Fruit fly (Drosophila melanogaster) whole organism, prepupa: ENCODE data around the gene Atet.

Source experiments
- Blimp-1 ChIP-seq: fragments of 200-800 bp; sonication (Bioruptor generic); optimal IDR thresholded peaks from 3 replicates; lab custom pipeline; 2017; ENCODE audit warnings: missing biosample characterization, missing genetic modification characterization, mild to moderate bottlenecking, moderate library complexity, missing genetic modification reagents
- CG10669 ChIP-seq: fragments of 200-800 bp; sonication (Bioruptor generic); optimal IDR thresholded peaks from 3 replicates; lab custom pipeline; 2018; ENCODE audit warnings: missing biosample characterization, mild to moderate bottlenecking, missing genetic modification characterization, moderate library complexity
- CG11294 ChIP-seq: fragments of 200-800 bp; sonication (Bioruptor generic); IDR thresholded peaks from 2 replicates; pipeline ENCODE4 v1.3.6; 2022; ENCODE audit warnings: missing biosample characterization, missing genetic modification characterization
- CG11762 ChIP-seq: fragments of 200-800 bp; sonication (Bioruptor generic); optimal IDR thresholded peaks from 3 replicates; lab custom pipeline; 2016; ENCODE audit warnings: missing biosample characterization, missing genetic modification characterization; ENCODE audit not compliant: insufficient read depth
- CG11902 ChIP-seq: fragments of 200-800 bp; sonication (Bioruptor generic); optimal IDR thresholded peaks from 3 replicates; lab custom pipeline; 2016; ENCODE audit warnings: missing biosample characterization, missing genetic modification characterization
- CG15336 ChIP-seq: fragments of 200-800 bp; sonication (Bioruptor generic); IDR thresholded peaks from 2 replicates; pipeline ENCODE4 v1.3.6; 2022; ENCODE audit warnings: missing biosample characterization, missing genetic modification characterization
- CG1621 ChIP-seq: fragments of 200-800 bp; sonication (Bioruptor generic); optimal IDR thresholded peaks from 3 replicates; lab custom pipeline; 2018; ENCODE audit warnings: missing biosample characterization, mild to moderate bottlenecking, missing genetic modification characterization
- CG16779 ChIP-seq: fragments of 200-800 bp; sonication (Bioruptor generic); optimal IDR thresholded peaks from 3 replicates; lab custom pipeline; 2017; ENCODE audit warnings: missing biosample characterization, mild to moderate bottlenecking, missing genetic modification characterization
- CG3032 ChIP-seq: fragments of 200-800 bp; optimal IDR thresholded peaks from 2 replicates; lab custom pipeline; 2019; ENCODE audit warnings: missing biosample characterization, mild to moderate bottlenecking, missing genetic modification characterization, moderate library complexity
- CG31627 ChIP-seq: fragments of 200-800 bp; sonication (Bioruptor generic); optimal IDR thresholded peaks from 3 replicates; lab custom pipeline; 2016; ENCODE audit warnings: missing biosample characterization, missing genetic modification characterization
- CG34406 ChIP-seq: fragments of 200-800 bp; sonication (Bioruptor generic); optimal IDR thresholded peaks from 3 replicates; lab custom pipeline; 2016; ENCODE audit warnings: missing biosample characterization, missing genetic modification characterization
- CG4318 ChIP-seq: fragments of 200-800 bp; sonication (Bioruptor generic); optimal IDR thresholded peaks from 3 replicates; lab custom pipeline; 2017; ENCODE audit warnings: missing biosample characterization, mild to moderate bottlenecking, missing genetic modification characterization
- CG6163 ChIP-seq: fragments of 200-800 bp; sonication (Bioruptor generic); IDR thresholded peaks from 3 replicates; pipeline ENCODE4 v1.3.6; 2022; ENCODE audit warnings: missing biosample characterization, missing genetic modification characterization
- CG6276 ChIP-seq: fragments of 200-800 bp; sonication (Bioruptor generic); optimal IDR thresholded peaks from 2 replicates; lab custom pipeline; 2017; ENCODE audit warnings: missing biosample characterization, mild to moderate bottlenecking, missing genetic modification characterization
- CG6792 ChIP-seq: fragments of 200-800 bp; sonication (Bioruptor generic); optimal IDR thresholded peaks from 3 replicates; lab custom pipeline; 2016; ENCODE audit warnings: missing biosample characterization, missing genetic modification characterization
- CG6808 ChIP-seq: fragments of 200-800 bp; sonication (Bioruptor generic); optimal IDR thresholded peaks from 3 replicates; lab custom pipeline; 2017; ENCODE audit warnings: missing biosample characterization, missing genetic modification characterization, mild to moderate bottlenecking, moderate library complexity, missing genetic modification reagents
- CG6854 ChIP-seq: fragments of 200-800 bp; sonication (Bioruptor generic); optimal IDR thresholded peaks from 2 replicates; lab custom pipeline; 2017; ENCODE audit warnings: missing biosample characterization, mild to moderate bottlenecking, missing genetic modification characterization
- CG7368 ChIP-seq: fragments of 200-800 bp; sonication (Bioruptor generic); optimal IDR thresholded peaks from 3 replicates; lab custom pipeline; 2016; ENCODE audit warnings: missing biosample characterization, missing genetic modification characterization
- CG8119 ChIP-seq: fragments of 200-800 bp; sonication (Bioruptor generic); IDR thresholded peaks from 3 replicates; pipeline ENCODE4 v1.3.6; 2022; ENCODE audit warnings: missing biosample characterization, missing genetic modification characterization
- CG8632 ChIP-seq: fragments of 200-800 bp; sonication (Bioruptor generic); optimal IDR thresholded peaks from 3 replicates; lab custom pipeline; 2016; ENCODE audit warnings: missing biosample characterization, missing genetic modification characterization
- CG9139 ChIP-seq: fragments of 200-800 bp; sonication (Bioruptor generic); optimal IDR thresholded peaks from 3 replicates; lab custom pipeline; 2017; ENCODE audit warnings: missing biosample characterization, mild to moderate bottlenecking, missing genetic modification characterization
- Eip75B ChIP-seq: fragments of 200-800 bp; sonication (Bioruptor generic); optimal IDR thresholded peaks from 3 replicates; lab custom pipeline; 2016; ENCODE audit warnings: missing biosample characterization, missing genetic modification characterization
- Eip78C ChIP-seq: fragments of 200-800 bp; sonication (Bioruptor generic); peaks from one replicate; lab custom pipeline; 2016; ENCODE audit warnings: missing biosample characterization, missing genetic modification characterization
- Eip93F ChIP-seq: fragments of 200-800 bp; sonication (Bioruptor generic); optimal IDR thresholded peaks from 2 replicates; lab custom pipeline; 2016; ENCODE audit warnings: missing biosample characterization, mild to moderate bottlenecking, missing genetic modification characterization
- Ets21C ChIP-seq: fragments of 200-800 bp; sonication (Bioruptor generic); optimal IDR thresholded peaks from 3 replicates; lab custom pipeline; 2016; ENCODE audit warnings: missing biosample characterization, missing genetic modification characterization
- Ets96B ChIP-seq: fragments of 200-800 bp; optimal IDR thresholded peaks from 2 replicates; lab custom pipeline; 2019; ENCODE audit warnings: missing biosample characterization, mild to moderate bottlenecking, missing genetic modification characterization, moderate library complexity
- Gug ChIP-seq: fragments of 200-800 bp; sonication (Bioruptor generic); IDR thresholded peaks from 2 replicates; pipeline ENCODE4 v1.3.6; 2022; ENCODE audit warnings: missing biosample characterization, missing genetic modification characterization
- Hr38 ChIP-seq: sonication (Bioruptor generic); optimal IDR thresholded peaks from 2 replicates; lab custom pipeline; 2016; ENCODE audit warnings: missing biosample characterization, missing genetic modification characterization
- Hr39 ChIP-seq: fragments of 200-800 bp; sonication (Bioruptor generic); optimal IDR thresholded peaks from 2 replicates; lab custom pipeline; 2016; ENCODE audit warnings: missing biosample characterization, missing genetic modification characterization
- Hr4 ChIP-seq: fragments of 200-800 bp; sonication (Bioruptor generic); optimal IDR thresholded peaks from 3 replicates; lab custom pipeline; 2016; ENCODE audit warnings: missing biosample characterization, missing genetic modification characterization
- Lpt ChIP-seq: fragments of 200-800 bp; sonication (Bioruptor generic); optimal IDR thresholded peaks from 3 replicates; lab custom pipeline; 2016; ENCODE audit warnings: missing biosample characterization, missing genetic modification characterization
- Met ChIP-seq: fragments of 200-800 bp; sonication (Bioruptor generic); optimal IDR thresholded peaks from 3 replicates; lab custom pipeline; 2016; ENCODE audit warnings: missing biosample characterization, missing genetic modification characterization
- Smox ChIP-seq: fragments of 200-800 bp; sonication (Bioruptor generic); optimal IDR thresholded peaks from 3 replicates; lab custom pipeline; 2016; ENCODE audit warnings: missing biosample characterization, missing genetic modification characterization
- Sox102F ChIP-seq: fragments of 200-800 bp; sonication (Bioruptor generic); optimal IDR thresholded peaks from 2 replicates; lab custom pipeline; 2016; ENCODE audit warnings: missing biosample characterization, mild to moderate bottlenecking, missing genetic modification characterization
- Sox14 ChIP-seq: fragments of 200-800 bp; sonication (Bioruptor generic); optimal IDR thresholded peaks from 3 replicates; lab custom pipeline; 2016; ENCODE audit warnings: missing biosample characterization, missing genetic modification characterization
- Sox15 ChIP-seq: fragments of 200-800 bp; sonication (Bioruptor generic); optimal IDR thresholded peaks from 3 replicates; lab custom pipeline; 2016; ENCODE audit warnings: missing biosample characterization, missing genetic modification characterization
- achi ChIP-seq: fragments of 200-800 bp; sonication (Bioruptor generic); optimal IDR thresholded peaks from 3 replicates; lab custom pipeline; 2016; ENCODE audit warnings: missing biosample characterization, missing genetic modification characterization
- cyc ChIP-seq: fragments of 200-800 bp; sonication (Bioruptor generic); optimal IDR thresholded peaks from 3 replicates; lab custom pipeline; 2016; ENCODE audit warnings: missing biosample characterization, missing genetic modification characterization
- dac ChIP-seq: fragments of 200-800 bp; sonication (Bioruptor generic); optimal IDR thresholded peaks from 2 replicates; lab custom pipeline; 2017; ENCODE audit warnings: missing biosample characterization, mild to moderate bottlenecking, missing genetic modification characterization
- dsx ChIP-seq: fragments of 200-800 bp; optimal IDR thresholded peaks from 3 replicates; lab custom pipeline; 2019; ENCODE audit warnings: missing biosample characterization, mild to moderate bottlenecking, missing genetic modification characterization, moderate library complexity; ENCODE audit not compliant: poor library complexity, severe bottlenecking
- eg ChIP-seq: fragments of 200-800 bp; sonication (Bioruptor generic); IDR thresholded peaks from 3 replicates; pipeline ENCODE4 v1.3.6; 2022; ENCODE audit warnings: missing biosample characterization, missing genetic modification characterization
- esn ChIP-seq: fragments of 200-800 bp; sonication (Bioruptor generic); optimal IDR thresholded peaks from 2 replicates; lab custom pipeline; 2016; ENCODE audit warnings: missing biosample characterization, mild to moderate bottlenecking, missing genetic modification characterization, moderate library complexity
- fd59A ChIP-seq: fragments of 200-800 bp; sonication (Bioruptor generic); optimal IDR thresholded peaks from 2 replicates; lab custom pipeline; 2017; ENCODE audit warnings: missing biosample characterization, mild to moderate bottlenecking, missing genetic modification characterization, missing genetic modification reagents
- fd85E ChIP-seq: fragments of 200-800 bp; sonication (Bioruptor generic); optimal IDR thresholded peaks from 3 replicates; lab custom pipeline; 2016; ENCODE audit warnings: missing biosample characterization, missing genetic modification characterization
- fkh ChIP-seq: fragments of 200-800 bp; sonication (Bioruptor generic); optimal IDR thresholded peaks from 3 replicates; lab custom pipeline; 2017; ENCODE audit warnings: missing biosample characterization, mild to moderate bottlenecking, missing genetic modification characterization, moderate library complexity
- lz ChIP-seq: fragments of 200-800 bp; sonication (Bioruptor generic); optimal IDR thresholded peaks from 3 replicates; lab custom pipeline; 2016; ENCODE audit warnings: missing biosample characterization, missing genetic modification characterization
- net ChIP-seq: fragments of 200-800 bp; sonication (Bioruptor generic); optimal IDR thresholded peaks from 3 replicates; lab custom pipeline; 2016; ENCODE audit warnings: missing biosample characterization, missing genetic modification characterization
- pdm3 ChIP-seq: fragments of 200-800 bp; sonication (Bioruptor generic); optimal IDR thresholded peaks from 3 replicates; lab custom pipeline; 2016; ENCODE audit warnings: missing biosample characterization, missing genetic modification characterization
- salr ChIP-seq, 2 experiments: fragments of 200-800 bp; sonication (Bioruptor generic); optimal IDR thresholded peaks; 3 replicates each; lab custom pipeline; 2016 to 2018; ENCODE audit warnings: missing biosample characterization in 2 of 2, missing genetic modification characterization in 2 of 2, mild to moderate bottlenecking in 1 of 2
- spab ChIP-seq: fragments of 200-800 bp; sonication (Bioruptor generic); optimal IDR thresholded peaks from 2 replicates; lab custom pipeline; 2017; ENCODE audit warnings: missing biosample characterization, mild to moderate bottlenecking, missing genetic modification characterization, missing genetic modification reagents
- ss ChIP-seq, 2 experiments: fragments of 200-800 bp; sonication (Bioruptor generic); optimal IDR thresholded peaks; 2 replicates in 1 of 2; 3 replicates in 1 of 2; lab custom pipeline; 2017 to 2018; ENCODE audit warnings: mild to moderate bottlenecking in 2 of 2, missing biosample characterization in 2 of 2, missing genetic modification characterization in 2 of 2, moderate library complexity in 1 of 2
- svp ChIP-seq: fragments of 200-800 bp; sonication (Bioruptor generic); peaks from one replicate; lab custom pipeline; 2016; ENCODE audit warnings: missing biosample characterization, missing genetic modification characterization
- vri ChIP-seq: fragments of 200-800 bp; sonication (Bioruptor generic); optimal IDR thresholded peaks from 3 replicates; lab custom pipeline; 2016; ENCODE audit warnings: missing biosample characterization, mild to moderate bottlenecking, missing genetic modification characterization

Atet gene

dm6 chr2L:4333758-4334114 lies at the start of gene Atet:
Atet (plus strand) TSS chr2L:4333913.
- no peak for TF ChIP-seq pdm3 (GFP tag; lab: Kevin White, UChicago)
- no peak for TF ChIP-seq CG31627 (GFP tag; lab: Kevin White, UChicago)
- no peak for TF ChIP-seq CG11762
- TF ChIP-seq CG34406 (GFP tag; lab: Kevin White, UChicago): no peak
- no peak for TF ChIP-seq CG8119 (GFP tag; lab: Robert Waterston, UW)
- no peak for TF ChIP-seq fd85E (GFP tag; lab: Kevin White, UChicago)
- no peak for TF ChIP-seq CG4318
- TF ChIP-seq CG15336 (GFP tag; lab: Robert Waterston, UW): no peak
- TF ChIP-seq dac: no peak
- TF ChIP-seq CG11294 (GFP tag; lab: Robert Waterston, UW): no peak
- no peak for TF ChIP-seq fd59A (GFP tag; lab: Kevin White, UChicago)
- TF ChIP-seq Sox14: no peak
- no peak for TF ChIP-seq CG3032 (tag; lab: Kevin White, UChicago)
- peak; percentile 8 for TF ChIP-seq dsx (GFP tag; lab: Kevin White, UChicago)
- no peak for TF ChIP-seq CG16779 (tag; lab: Kevin White, UChicago)
- peak; percentile 31 for TF ChIP-seq net
- TF ChIP-seq fkh: no peak
- no peak for TF ChIP-seq Ets96B (tag; lab: Kevin White, UChicago)
- TF ChIP-seq lz: no peak
- TF ChIP-seq eg (GFP tag; lab: Robert Waterston, UW): no peak; the same call in 2 of the 3 replicates
- no peak for TF ChIP-seq Ets21C (GFP tag; lab: Kevin White, UChicago)
- no peak for TF ChIP-seq esn (GFP tag; lab: Kevin White, UChicago)
- TF ChIP-seq Hr39 (GFP tag; lab: Kevin White, UChicago): no peak
- no peak for TF ChIP-seq Sox102F (GFP tag; lab: Kevin White, UChicago)
- no peak for TF ChIP-seq Smox
- TF ChIP-seq CG6276: no peak
- no peak for TF ChIP-seq salr (GFP tag; optimal IDR thresholded peaks at IDR 0.05; lab: Kevin White, UChicago)
- TF ChIP-seq CG1621 (tag; lab: Kevin White, UChicago): peak; percentile 30
- TF ChIP-seq CG6163: no peak; the same call in 2 of the 3 replicates
- TF ChIP-seq Sox15 (GFP tag; lab: Kevin White, UChicago): no peak
- TF ChIP-seq Eip78C: no peak
- peak; percentile 44 for TF ChIP-seq Lpt (GFP tag; lab: Kevin White, UChicago)
- no peak for TF ChIP-seq CG7368 (GFP tag; lab: Kevin White, UChicago)
- no peak for TF ChIP-seq Eip93F (GFP tag; lab: Kevin White, UChicago)
- TF ChIP-seq CG6792 (GFP tag; lab: Kevin White, UChicago): no peak
- TF ChIP-seq CG6808 (GFP tag; lab: Kevin White, UChicago): no peak
- TF ChIP-seq Hr4 (GFP tag; lab: Kevin White, UChicago): no peak
- no peak for TF ChIP-seq Hr38 (GFP tag; lab: Kevin White, UChicago)
- 0 out of 2 replicates have a peak, but pooled peaks have one; percentile 3 for TF ChIP-seq Gug
- TF ChIP-seq vri (GFP tag; lab: Kevin White, UChicago): peak; percentile 25
- TF ChIP-seq svp (GFP tag; lab: Kevin White, UChicago): no peak
- TF ChIP-seq Eip75B: no peak
- no peak for TF ChIP-seq spab (GFP tag; lab: Kevin White, UChicago)
- no peak for TF ChIP-seq cyc (GFP tag; lab: Kevin White, UChicago)
- TF ChIP-seq CG6854 (GFP tag; lab: Kevin White, UChicago): peak; percentile 52
- no peak for TF ChIP-seq achi (GFP tag; lab: Kevin White, UChicago)
- no peak for TF ChIP-seq CG9139 (GFP tag; lab: Kevin White, UChicago)
- TF ChIP-seq CG10669: no peak
- no peak for TF ChIP-seq CG11902 (GFP tag; lab: Kevin White, UChicago)
- no peak for TF ChIP-seq CG8632
- TF ChIP-seq ss (GFP tag; optimal IDR thresholded peaks at IDR 0.05; lab: Kevin White, UChicago): no peak
- no peak for TF ChIP-seq Met
- TF ChIP-seq Blimp-1 (GFP tag; lab: Kevin White, UChicago): no peak
